Fruit fly (Drosophila melanogaster) whole organism, embryonic: Measurements from ENCODE around the gene Hrb98DE.
A peak's percentile ranks its signal among the peaks of the same experiment; 100 is the strongest.

Source experiments
- Ada2b ChIP-seq: fragments of 200-800 bp; sonication (Bioruptor generic); IDR thresholded peaks from 2 replicates; pipeline ENCODE4 v1.3.6; 2022; ENCODE audit warnings: missing biosample characterization, missing genetic modification characterization
- Adf1 ChIP-seq: fragments of 200-800 bp; sonication (Bioruptor generic); IDR thresholded peaks from 2 replicates; pipeline ENCODE4 v1.3.6; 2022; ENCODE audit warnings: missing biosample characterization, missing genetic modification characterization
- CG10147 ChIP-seq: fragments of 200-800 bp; sonication (Bioruptor generic); optimal IDR thresholded peaks from 2 replicates; lab custom pipeline; 2019; ENCODE audit warnings: missing biosample characterization, mild to moderate bottlenecking, missing genetic modification characterization, moderate library complexity
- CG1024 ChIP-seq: fragments of 200-800 bp; sonication (Bioruptor generic); IDR thresholded peaks from 2 replicates; pipeline ENCODE4 v1.3.6; 2022; ENCODE audit warnings: missing biosample characterization, missing genetic modification characterization
- CG11093 ChIP-seq: fragments of 200-800 bp; sonication (Bioruptor generic); IDR thresholded peaks from 3 replicates; pipeline ENCODE4 v1.3.6; 2022; ENCODE audit warnings: missing biosample characterization, missing genetic modification characterization
- CG11247 ChIP-seq: fragments of 200-800 bp; sonication (Bioruptor generic); IDR thresholded peaks from 2 replicates; pipeline ENCODE4 v1.3.6; 2022; ENCODE audit warnings: missing biosample characterization, missing genetic modification characterization
- CG12236 ChIP-seq: fragments of 200-800 bp; sonication (Bioruptor generic); optimal IDR thresholded peaks from 2 replicates; lab custom pipeline; 2016; ENCODE audit warnings: missing biosample characterization, missing genetic modification characterization
- CG12659 ChIP-seq: fragments of 200-800 bp; sonication (Bioruptor generic); optimal IDR thresholded peaks from 3 replicates; lab custom pipeline; 2017; ENCODE audit warnings: mild to moderate bottlenecking, missing biosample characterization, missing genetic modification reagents, missing genetic modification characterization
- CG15011 ChIP-seq: fragments of 200-800 bp; sonication (Bioruptor generic); optimal IDR thresholded peaks from 3 replicates; lab custom pipeline; 2018; ENCODE audit warnings: missing biosample characterization, mild to moderate bottlenecking, missing genetic modification characterization
- CG15696 ChIP-seq: fragments of 200-800 bp; sonication (Bioruptor generic); optimal IDR thresholded peaks from 2 replicates; lab custom pipeline; 2019; ENCODE audit warnings: missing biosample characterization, mild to moderate bottlenecking, missing genetic modification characterization, moderate library complexity
- CG16815 ChIP-seq: fragments of 200-800 bp; sonication (Bioruptor generic); optimal IDR thresholded peaks from 3 replicates; lab custom pipeline; 2017; ENCODE audit warnings: missing biosample characterization, mild to moderate bottlenecking, missing genetic modification characterization
- CG2199 ChIP-seq: fragments of 200-800 bp; sonication (Bioruptor generic); IDR thresholded peaks from 3 replicates; pipeline ENCODE4 v1.3.6; 2022; ENCODE audit warnings: missing biosample characterization, missing genetic modification characterization
- CG2678 ChIP-seq: fragments of 200-800 bp; sonication (Bioruptor generic); optimal IDR thresholded peaks from 3 replicates; lab custom pipeline; 2019; ENCODE audit warnings: missing biosample characterization, mild to moderate bottlenecking, missing genetic modification characterization, moderate library complexity
- CG30020 ChIP-seq: fragments of 200-800 bp; optimal IDR thresholded peaks from 2 replicates; lab custom pipeline; 2019; ENCODE audit warnings: missing biosample characterization, mild to moderate bottlenecking, missing genetic modification characterization, moderate library complexity
- CG31224 ChIP-seq: fragments of 200-800 bp; sonication (Bioruptor generic); IDR thresholded peaks from 2 replicates; pipeline ENCODE4 v1.3.6; 2022; ENCODE audit warnings: missing biosample characterization, missing genetic modification characterization
- CG3281 ChIP-seq: fragments of 200-800 bp; sonication (Bioruptor generic); optimal IDR thresholded peaks from 3 replicates; lab custom pipeline; 2017; ENCODE audit warnings: missing biosample characterization, mild to moderate bottlenecking, missing genetic modification characterization
- CG3995 ChIP-seq: fragments of 200-800 bp; sonication (Bioruptor generic); optimal IDR thresholded peaks from 3 replicates; lab custom pipeline; 2016; ENCODE audit warnings: missing biosample characterization, missing genetic modification characterization
- CG43689 ChIP-seq: fragments of 200-800 bp; sonication (Bioruptor generic); IDR thresholded peaks from 2 replicates; pipeline ENCODE4 v1.3.6; 2022; ENCODE audit warnings: missing biosample characterization, missing genetic modification characterization
- CG4404 ChIP-seq: fragments of 200-800 bp; sonication (Bioruptor generic); IDR thresholded peaks from 2 replicates; pipeline ENCODE4 v1.3.6; 2022; ENCODE audit warnings: missing biosample characterization, missing genetic modification characterization
- CG6765 ChIP-seq: fragments of 200-800 bp; sonication (Bioruptor generic); optimal IDR thresholded peaks from 3 replicates; lab custom pipeline; 2017; ENCODE audit warnings: missing biosample characterization, mild to moderate bottlenecking, missing genetic modification characterization
- CG7357 ChIP-seq: fragments of 200-800 bp; sonication (Bioruptor generic); IDR thresholded peaks from 3 replicates; pipeline ENCODE4 v1.3.6; 2022; ENCODE audit warnings: missing biosample characterization, missing genetic modification characterization
- CG7556 ChIP-seq: fragments of 200-800 bp; sonication (Bioruptor generic); optimal IDR thresholded peaks from 2 replicates; lab custom pipeline; 2017; ENCODE audit warnings: missing biosample characterization, mild to moderate bottlenecking, missing genetic modification characterization
- CG7839 ChIP-seq: fragments of 200-800 bp; sonication (Bioruptor generic); optimal IDR thresholded peaks from 3 replicates; lab custom pipeline; 2018; ENCODE audit warnings: missing biosample characterization, mild to moderate bottlenecking, missing genetic modification characterization, moderate library complexity
- CG9437 ChIP-seq: fragments of 200-800 bp; sonication (Bioruptor generic); optimal IDR thresholded peaks from 2 replicates; lab custom pipeline; 2018; ENCODE audit warnings: missing biosample characterization, mild to moderate bottlenecking, missing genetic modification characterization
- Dp ChIP-seq: fragments of 200-800 bp; sonication (Bioruptor generic); optimal IDR thresholded peaks from 2 replicates; lab custom pipeline; 2018; ENCODE audit warnings: missing biosample characterization, mild to moderate bottlenecking, missing genetic modification characterization, moderate library complexity
- E2f1 ChIP-seq: fragments of 200-800 bp; sonication (Bioruptor generic); IDR thresholded peaks from 2 replicates; pipeline ENCODE4 v1.3.6; 2022; ENCODE audit warnings: missing biosample characterization, missing genetic modification characterization
- HHEX ChIP-seq: fragments of 200-800 bp; sonication (Bioruptor generic); optimal IDR thresholded peaks from 3 replicates; lab custom pipeline; 2017; ENCODE audit warnings: missing biosample characterization, mild to moderate bottlenecking, missing genetic modification characterization, missing genetic modification reagents
- HLH54F ChIP-seq: fragments of 200-800 bp; sonication (Bioruptor generic); optimal IDR thresholded peaks from 3 replicates; lab custom pipeline; 2016; ENCODE audit warnings: missing biosample characterization, missing genetic modification characterization
- HmgZ ChIP-seq: fragments of 200-800 bp; sonication (Bioruptor generic); optimal IDR thresholded peaks from 2 replicates; lab custom pipeline; 2018; ENCODE audit warnings: missing biosample characterization, mild to moderate bottlenecking, missing genetic modification characterization
- Hmx ChIP-seq: fragments of 200-800 bp; sonication (Bioruptor generic); optimal IDR thresholded peaks from 2 replicates; lab custom pipeline; 2016; ENCODE audit warnings: missing biosample characterization, missing genetic modification characterization
- NC2β ChIP-seq: fragments of 200-800 bp; sonication (Bioruptor generic); optimal IDR thresholded peaks from 2 replicates; lab custom pipeline; 2016; ENCODE audit warnings: missing biosample characterization, missing genetic modification characterization
- NK7.1 ChIP-seq: fragments of 200-800 bp; sonication (Bioruptor generic); optimal IDR thresholded peaks from 3 replicates; lab custom pipeline; 2016; ENCODE audit warnings: missing biosample characterization, missing genetic modification characterization
- Neu2 ChIP-seq: fragments of 200-800 bp; sonication (Bioruptor generic); optimal IDR thresholded peaks from 3 replicates; lab custom pipeline; 2016; ENCODE audit warnings: missing biosample characterization, missing genetic modification characterization, borderline replicate concordance
- Rfx ChIP-seq: fragments of 200-800 bp; sonication (Bioruptor generic); IDR thresholded peaks from 2 replicates; pipeline ENCODE4 v1.3.6; 2022; ENCODE audit warnings: missing biosample characterization, missing genetic modification characterization
- TFAM ChIP-seq: fragments of 200-800 bp; sonication (Bioruptor generic); optimal IDR thresholded peaks from 2 replicates; lab custom pipeline; 2017; ENCODE audit warnings: missing biosample characterization, missing genetic modification characterization, inconsistent platforms
- YL-1 ChIP-seq: fragments of 200-800 bp; sonication (Bioruptor generic); optimal IDR thresholded peaks from 3 replicates; lab custom pipeline; 2017; ENCODE audit warnings: missing biosample characterization, mild to moderate bottlenecking, missing genetic modification characterization
- bcd ChIP-seq: fragments of 200-800 bp; sonication (Bioruptor generic); optimal IDR thresholded peaks from 2 replicates; lab custom pipeline; 2017; ENCODE audit warnings: missing biosample characterization, mild to moderate bottlenecking, missing genetic modification characterization
- cg ChIP-seq: fragments of 200-800 bp; sonication (Bioruptor generic); optimal IDR thresholded peaks from 3 replicates; lab custom pipeline; 2019; ENCODE audit warnings: missing biosample characterization, mild to moderate bottlenecking, missing genetic modification characterization, moderate library complexity
- corto ChIP-seq: fragments of 200-800 bp; sonication (Bioruptor generic); optimal IDR thresholded peaks from 2 replicates; lab custom pipeline; 2016; ENCODE audit warnings: missing biosample characterization, mild to moderate bottlenecking, missing genetic modification characterization, moderate library complexity
- crp ChIP-seq, 2 experiments: fragments of 200-800 bp; sonication (Bioruptor generic); optimal IDR thresholded peaks; 2 replicates in 1 of 2; 3 replicates in 1 of 2; lab custom pipeline; 2017; ENCODE audit warnings: missing biosample characterization in 2 of 2, missing genetic modification characterization in 2 of 2, mild to moderate bottlenecking in 1 of 2, moderate library complexity in 1 of 2
- dati ChIP-seq: fragments of 200-800 bp; sonication (Bioruptor generic); IDR thresholded peaks from 2 replicates; pipeline ENCODE4 v1.3.6; 2022; ENCODE audit warnings: missing biosample characterization, missing genetic modification characterization
- ems ChIP-seq: fragments of 200-800 bp; sonication (Bioruptor generic); optimal IDR thresholded peaks from 3 replicates; lab custom pipeline; 2016; ENCODE audit warnings: missing biosample characterization, missing genetic modification characterization
- ftz-f1 ChIP-seq: fragments of 200-800 bp; sonication (Bioruptor generic); optimal IDR thresholded peaks from 2 replicates; lab custom pipeline; 2016; ENCODE audit warnings: missing biosample characterization, missing genetic modification characterization
- fu2 ChIP-seq: fragments of 200-800 bp; sonication (Bioruptor generic); optimal IDR thresholded peaks from 2 replicates; lab custom pipeline; 2016; ENCODE audit warnings: missing biosample characterization, missing genetic modification characterization
- ham ChIP-seq: fragments of 200-800 bp; sonication (Bioruptor generic); IDR thresholded peaks from 2 replicates; pipeline ENCODE4 v1.3.6; 2022; ENCODE audit warnings: missing biosample characterization, missing genetic modification characterization
- hth ChIP-seq: fragments of >200 bp; optimal IDR thresholded peaks from 2 replicates; lab custom pipeline; 2017; ENCODE audit warnings: inconsistent platforms
- jumu ChIP-seq: fragments of 200-800 bp; sonication (Bioruptor generic); optimal IDR thresholded peaks from 3 replicates; lab custom pipeline; 2016; ENCODE audit warnings: missing biosample characterization, missing genetic modification characterization
- knrl ChIP-seq: fragments of 200-800 bp; sonication (Bioruptor generic); IDR thresholded peaks from 3 replicates; pipeline ENCODE4 v1.3.6; 2022; ENCODE audit warnings: missing biosample characterization, missing genetic modification characterization; ENCODE audit not compliant: partially characterized antibody
- lola ChIP-seq, 3 experiments: fragments of >200 bp in 2 of 3; fragments of 200-800 bp in 1 of 3; sonication (Bioruptor generic) in 1 of 3; optimal IDR thresholded peaks; 2 replicates each; lab custom pipeline; 2017 to 2019; ENCODE audit warnings: missing biosample characterization in 3 of 3, missing genetic modification characterization in 3 of 3, mild to moderate bottlenecking in 1 of 3, moderate library complexity in 1 of 3
- sob ChIP-seq: fragments of 200-800 bp; sonication (Bioruptor generic); IDR thresholded peaks from 2 replicates; pipeline ENCODE4 v1.3.6; 2022; ENCODE audit warnings: missing biosample characterization, missing genetic modification characterization
- stc ChIP-seq: fragments of 200-800 bp; sonication (Bioruptor generic); IDR thresholded peaks from 2 replicates; pipeline ENCODE4 v1.3.6; 2022; ENCODE audit warnings: missing biosample characterization, missing genetic modification characterization

Gene Hrb98DE

dm6 chr3R:28600144-28600792, 634 bp downstream of the Hrb98DE start (continued):
- 0 out of 2 replicates have a peak, but pooled peaks have one; percentile 23 for TF ChIP-seq stc (GFP tag; lab: Robert Waterston, UW)
- no peak for TF ChIP-seq CG31224 (GFP tag; lab: Robert Waterston, UW)
- no peak for TF ChIP-seq CG7556 (GFP tag; lab: Kevin White, UChicago)
- TF ChIP-seq CG30020, result peak; percentile 16
- TF ChIP-seq CG7357 (GFP tag; lab: Robert Waterston, UW), result no peak
- TF ChIP-seq Adf1 (GFP tag; lab: Robert Waterston, UW), result no peak
- TF ChIP-seq fu2, result peak; percentile 37
- TF ChIP-seq CG11247 (GFP tag; lab: Robert Waterston, UW), result no peak
- peak; percentile 53 for TF ChIP-seq CG12659 (GFP tag; lab: Kevin White, UChicago)
- TF ChIP-seq NK7.1 (GFP tag; lab: Kevin White, UChicago), result no peak
- no peak for TF ChIP-seq TFAM
- no peak for TF ChIP-seq E2f1 (GFP tag; lab: Robert Waterston, UW)
- TF ChIP-seq CG43689, result no peak
- no peak for TF ChIP-seq CG9437 (GFP tag; lab: Kevin White, UChicago)
- no peak for TF ChIP-seq cg (GFP tag; lab: Kevin White, UChicago)
- no peak for TF ChIP-seq CG4404 (GFP tag; lab: Robert Waterston, UW)
- no peak for TF ChIP-seq bcd (GFP tag; lab: Kevin White, UChicago)
- TF ChIP-seq ems (GFP tag; lab: Kevin White, UChicago), result no peak
- TF ChIP-seq knrl (GFP tag; lab: Robert Waterston, UW), result peak; percentile 34; the same call in 2 of the 3 replicates
- peak; percentile 27 for TF ChIP-seq HmgZ (tag; lab: Kevin White, UChicago)
- TF ChIP-seq hth (lab: Kevin White, UChicago), result no peak
- no peak for TF ChIP-seq CG7839 (tag; lab: Kevin White, UChicago)
- TF ChIP-seq YL-1 (GFP tag; lab: Kevin White, UChicago), result peak; percentile 98
- peak; percentile 6 for TF ChIP-seq NC2β (GFP tag; lab: Kevin White, UChicago)
- TF ChIP-seq dati (GFP tag; lab: Robert Waterston, UW), result no peak
- TF ChIP-seq Ada2b (GFP tag; lab: Robert Waterston, UW), result no peak
- TF ChIP-seq corto (GFP tag; lab: Kevin White, UChicago), result no peak
- TF ChIP-seq CG10147, result peak; percentile 16
- TF ChIP-seq CG11093 (GFP tag; lab: Robert Waterston, UW), result no peak
- peak; percentile 9 for TF ChIP-seq CG15696 (tag; lab: Kevin White, UChicago)
- TF ChIP-seq Rfx (GFP tag; lab: Robert Waterston, UW), result peak; percentile 54; the same call in 1 of the 2 replicates
- no peak for TF ChIP-seq jumu (GFP tag; lab: Kevin White, UChicago)
- no peak for TF ChIP-seq Hmx (GFP tag; lab: Kevin White, UChicago)
- TF ChIP-seq CG6765 (GFP tag; lab: Kevin White, UChicago), result peak; percentile 6
- no peak for TF ChIP-seq HHEX (GFP tag; lab: Kevin White, UChicago)
- no peak for TF ChIP-seq CG1024
- TF ChIP-seq CG16815 (GFP tag; lab: Kevin White, UChicago), result no peak
- TF ChIP-seq CG2199 (GFP tag; lab: Robert Waterston, UW), result no peak
- no peak for TF ChIP-seq ftz-f1 (GFP tag; lab: Kevin White, UChicago)
- TF ChIP-seq CG12236 (GFP tag; lab: Kevin White, UChicago), result no peak
- no peak for TF ChIP-seq CG2678 (tag; lab: Kevin White, UChicago)
- no peak for TF ChIP-seq crp (GFP tag; optimal IDR thresholded peaks at IDR 0.05; lab: Kevin White, UChicago)
- peak; percentile 1 for TF ChIP-seq Dp (GFP tag; lab: Kevin White, UChicago)
- no peak for TF ChIP-seq CG15011 (GFP tag; lab: Kevin White, UChicago)
- peak; percentile 12 for TF ChIP-seq CG3281
- no peak for TF ChIP-seq ham (GFP tag; lab: Robert Waterston, UW)
- TF ChIP-seq lola (GFP tag; optimal IDR thresholded peaks at IDR 0.05; lab: Kevin White, UChicago), result no peak
- no peak for TF ChIP-seq HLH54F (GFP tag; lab: Kevin White, UChicago)
- TF ChIP-seq Neu2 (GFP tag; lab: Kevin White, UChicago), result no peak
- TF ChIP-seq sob, result no peak
- peak; percentile 78 for TF ChIP-seq CG3995 (GFP tag; lab: Kevin White, UChicago)
